Worm (Caenorhabditis elegans) whole organism, L4 larva: ENCODE data around the gene clec-139.

ENCODE experiments used
- Y5F2A.4 ChIP-seq: fragments of 200-800 bp; sonication (Bioruptor generic); optimal IDR thresholded peaks from 2 replicates; lab custom pipeline; 2018; ENCODE audit warnings: mild to moderate bottlenecking, missing genetic modification characterization, missing compliant biosample characterization
- ceh-62 ChIP-seq: sonication (generic microtip); optimal IDR thresholded peaks from 2 replicates; lab custom pipeline; 2017; ENCODE audit warnings: missing biosample characterization, missing genetic modification characterization
- ces-1 ChIP-seq: fragments of 150-350 bp; sonication (generic microtip); optimal IDR thresholded peaks from 4 replicates; lab custom pipeline; 2014; ENCODE audit warnings: missing biosample characterization, missing genetic modification reagents, missing genetic modification characterization
- cey-2 ChIP-seq: sonication (generic microtip); optimal IDR thresholded peaks from 3 replicates; lab custom pipeline; 2017; ENCODE audit warnings: missing genetic modification characterization, mild to moderate bottlenecking, missing compliant biosample characterization, antibody characterized with exemption, borderline replicate concordance; ENCODE audit not compliant: insufficient read depth
- dpl-1 ChIP-seq: fragments of 150-350 bp; optimal IDR thresholded peaks from 2 replicates; lab custom pipeline; 2014; ENCODE audit warnings: missing biosample characterization, missing genetic modification reagents, missing genetic modification characterization
- lin-15B ChIP-seq: fragments of 150-350 bp; sonication (generic microtip); optimal IDR thresholded peaks from 3 replicates; lab custom pipeline; 2014; ENCODE audit warnings: missing biosample characterization, missing genetic modification characterization
- mep-1 ChIP-seq: fragments of 150-350 bp; sonication (generic microtip); optimal IDR thresholded peaks from 3 replicates; lab custom pipeline; 2014; ENCODE audit warnings: missing biosample characterization, missing genetic modification characterization
- nhr-111 ChIP-seq: fragments of 200-800 bp; sonication (Bioruptor generic); optimal IDR thresholded peaks from 2 replicates; lab custom pipeline; 2018; ENCODE audit warnings: mild to moderate bottlenecking, missing genetic modification characterization, missing compliant biosample characterization
- unc-39 ChIP-seq: sonication (generic microtip); optimal IDR thresholded peaks from 2 replicates; lab custom pipeline; 2017; ENCODE audit warnings: missing biosample characterization, missing genetic modification characterization
- zag-1 ChIP-seq: fragments of 150-350 bp; optimal IDR thresholded peaks from 2 replicates; lab custom pipeline; 2014; ENCODE audit warnings: missing biosample characterization, missing genetic modification characterization

ce11 chrII:4585327-4585726 is 36.2 kb downstream of the clec-139 start:
- TF ChIP-seq cey-2 (tag; lab: Kevin White, UChicago), result no peak
- no peak for TF ChIP-seq nhr-111 (GFP tag; lab: Kevin White, UChicago)
- no peak for TF ChIP-seq ceh-62 (tag; lab: Kevin White, UChicago)
- TF ChIP-seq lin-15B (tag; lab: Kevin White, UChicago), result no peak
- TF ChIP-seq Y5F2A.4 (GFP tag; lab: Kevin White, UChicago), result no peak
- TF ChIP-seq zag-1 (tag; lab: Kevin White, UChicago), result no peak
- no peak for TF ChIP-seq dpl-1
- TF ChIP-seq unc-39 (tag; lab: Kevin White, UChicago), result no peak
- no peak for TF ChIP-seq mep-1 (tag; lab: Kevin White, UChicago)
- TF ChIP-seq ces-1, result no peak
